Fruit fly (Drosophila melanogaster) whole organism, pupa: ENCODE data around the gene gammaCOP.

Source experiments
- CG10348 ChIP-seq: fragments of 200-800 bp; sonication (Bioruptor generic); IDR thresholded peaks from 2 replicates; pipeline ENCODE4 v1.3.6; 2022; ENCODE audit warnings: missing biosample characterization, missing genetic modification characterization
- CG13204 ChIP-seq: fragments of 200-800 bp; sonication (Bioruptor generic); optimal IDR thresholded peaks from 2 replicates; lab custom pipeline; 2018; ENCODE audit warnings: missing biosample characterization, mild to moderate bottlenecking, missing genetic modification characterization, moderate library complexity
- CG15710 ChIP-seq: fragments of 200-800 bp; sonication (Bioruptor generic); optimal IDR thresholded peaks from 2 replicates; lab custom pipeline; 2018; ENCODE audit warnings: missing biosample characterization, mild to moderate bottlenecking, missing genetic modification characterization, moderate library complexity
- CG17806 ChIP-seq: fragments of 200-800 bp; sonication (Bioruptor generic); optimal IDR thresholded peaks from 2 replicates; lab custom pipeline; 2018; ENCODE audit warnings: missing biosample characterization, mild to moderate bottlenecking, missing genetic modification characterization, moderate library complexity
- CG32121 ChIP-seq: fragments of 200-800 bp; sonication (Bioruptor generic); IDR thresholded peaks from 2 replicates; pipeline ENCODE4 v1.3.6; 2022; ENCODE audit warnings: missing biosample characterization, missing genetic modification characterization
- CG4496 ChIP-seq: fragments of 200-800 bp; sonication (Bioruptor generic); IDR thresholded peaks from 3 replicates; pipeline ENCODE4 v1.3.6; 2022; ENCODE audit warnings: missing biosample characterization, missing genetic modification characterization
- CG8301 ChIP-seq: fragments of 200-800 bp; sonication (Bioruptor generic); optimal IDR thresholded peaks from 2 replicates; lab custom pipeline; 2018; ENCODE audit warnings: missing biosample characterization, mild to moderate bottlenecking, missing genetic modification characterization
- CG9948 ChIP-seq: fragments of 200-800 bp; sonication (Bioruptor generic); optimal IDR thresholded peaks from 2 replicates; lab custom pipeline; 2018; ENCODE audit warnings: missing biosample characterization, mild to moderate bottlenecking, missing genetic modification characterization, moderate library complexity
- Ets98B ChIP-seq: fragments of 200-800 bp; sonication (Bioruptor generic); IDR thresholded peaks from 2 replicates; pipeline ENCODE4 v1.3.6; 2022; ENCODE audit warnings: missing biosample characterization, missing genetic modification characterization
- Pif1A ChIP-seq: fragments of 200-800 bp; sonication (Bioruptor generic); optimal IDR thresholded peaks from 3 replicates; lab custom pipeline; 2016; ENCODE audit warnings: missing biosample characterization, missing genetic modification characterization
- Pif1B ChIP-seq: fragments of 200-800 bp; sonication (Bioruptor generic); optimal IDR thresholded peaks from 3 replicates; lab custom pipeline; 2016; ENCODE audit warnings: missing biosample characterization, missing genetic modification characterization
- Snoo ChIP-seq: fragments of 200-800 bp; sonication (Bioruptor generic); optimal IDR thresholded peaks from 3 replicates; lab custom pipeline; 2017; ENCODE audit warnings: missing biosample characterization, mild to moderate bottlenecking, missing genetic modification characterization, inconsistent platforms
- gl ChIP-seq: fragments of 200-800 bp; sonication (Bioruptor generic); optimal IDR thresholded peaks from 2 replicates; lab custom pipeline; 2018; ENCODE audit warnings: missing biosample characterization, mild to moderate bottlenecking, missing genetic modification characterization
- rn ChIP-seq: fragments of 200-800 bp; sonication (Bioruptor generic); IDR thresholded peaks from 2 replicates; pipeline ENCODE4 v1.3.6; 2022; ENCODE audit warnings: missing biosample characterization, missing genetic modification characterization

Gene gammaCOP

DNA sequence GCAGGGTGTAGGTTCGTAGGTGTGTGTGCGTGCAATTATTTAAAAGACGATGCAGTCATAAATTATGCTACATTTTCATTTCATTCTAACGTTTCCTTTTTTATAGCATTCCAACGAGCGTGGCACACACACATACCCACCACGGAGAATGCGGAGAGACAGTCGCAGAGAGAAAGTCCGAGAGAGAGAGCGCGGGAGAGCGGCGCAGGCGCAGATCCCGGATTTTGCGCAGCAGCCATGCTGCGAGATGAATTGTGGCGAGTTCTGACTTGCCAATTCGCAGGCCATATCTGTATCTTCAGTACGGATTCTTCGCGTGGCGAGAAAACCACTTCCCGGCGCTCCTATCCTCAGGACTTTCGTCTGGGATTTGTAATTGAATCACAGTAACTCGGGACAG is 49.9 kb downstream of the gammaCOP start, which contains the start of gene kek6:
Gene kek6, plus strand, starts transcription at position 323 of the 400 bp plus-strand sequence.
- TF ChIP-seq rn (GFP tag; lab: Robert Waterston, UW) = no peak
- no peak for TF ChIP-seq Pif1A (GFP tag; lab: Kevin White, UChicago)
- no peak for TF ChIP-seq gl
- TF ChIP-seq Pif1B (GFP tag; lab: Kevin White, UChicago) = no peak

DNA sequence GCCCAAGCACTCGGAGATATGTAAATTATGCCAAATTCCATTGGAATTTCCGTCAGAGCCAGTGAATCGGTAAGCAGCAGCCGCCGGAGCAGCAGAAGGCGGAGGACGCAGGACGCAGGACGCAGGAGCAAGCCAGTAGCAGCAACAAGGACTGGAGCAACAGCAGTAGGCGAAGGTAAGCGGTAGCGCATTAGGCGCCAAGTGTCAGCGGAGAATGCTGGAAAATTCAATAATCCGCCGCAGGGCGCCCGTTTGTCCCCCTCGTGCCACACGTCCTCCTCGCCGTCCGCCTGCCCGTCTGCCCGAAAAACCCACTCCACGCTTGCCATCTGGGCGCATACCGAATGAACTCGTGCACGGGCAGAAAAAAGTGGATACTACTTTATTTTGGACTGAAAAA is 50.7 kb downstream of the gammaCOP start:
- TF ChIP-seq CG15710 (tag; lab: Kevin White, UChicago) (no peak), CG4496 (no peak), Ets98B (GFP tag; lab: Robert Waterston, UW) (no peak), Pif1B (GFP tag; lab: Kevin White, UChicago) (no peak), gl (no peak), Snoo (tag; lab: Kevin White, UChicago) (no peak), CG13204 (GFP tag; lab: Kevin White, UChicago) (no peak), rn (GFP tag; lab: Robert Waterston, UW) (no peak), CG32121 (GFP tag; lab: Robert Waterston, UW) (no peak), CG8301 (no peak), CG10348 (GFP tag; lab: Robert Waterston, UW) (no peak), CG17806 (no peak), CG9948 (no peak)
